Worm (Caenorhabditis elegans): ENCODE results near the gene Y42G9A.3.

DNA sequence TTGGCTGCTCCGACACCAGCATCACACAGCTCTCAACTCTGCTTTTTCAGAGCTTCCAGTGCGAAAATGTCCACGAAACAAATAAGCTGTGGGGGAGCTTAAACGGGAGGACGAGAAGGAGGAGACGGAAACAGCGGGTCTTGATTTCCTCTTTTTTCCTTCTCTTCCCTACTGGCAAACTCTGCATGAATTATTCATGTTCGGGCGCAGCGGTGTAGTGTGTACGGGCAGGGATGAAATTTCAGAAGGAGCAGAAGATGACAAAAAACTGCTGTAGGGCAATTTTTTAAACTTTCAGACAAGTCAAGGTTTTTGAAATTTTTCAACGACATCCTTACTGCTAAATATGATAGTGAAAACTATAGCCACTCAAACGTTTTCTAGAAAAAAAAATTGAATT, 6.7 kb upstream of the Y42G9A.3 start:
- TF ChIP-seq pha-4 (tag; optimal IDR thresholded peaks at IDR 0.05), result no peak
- no peak for TF ChIP-seq lsy-2 (tag; optimal IDR thresholded peaks at IDR 0.05)
